Worm (Caenorhabditis elegans) whole organism, L1 larva: Measurements from ENCODE around the gene clec-251.

Experiments
- C04F5.9 ChIP-seq: sonication (generic microtip); optimal IDR thresholded peaks from 2 replicates; lab custom pipeline; 2016; ENCODE audit warnings: missing genetic modification characterization, missing compliant biosample characterization
- C16A3.4 ChIP-seq: fragments of 150-350 bp; optimal IDR thresholded peaks from 2 replicates; lab custom pipeline; 2014; ENCODE audit warnings: missing biosample characterization, missing genetic modification characterization
- F16B12.6 ChIP-seq: fragments of 150-350 bp; optimal IDR thresholded peaks from 2 replicates; lab custom pipeline; 2014; ENCODE audit warnings: missing biosample characterization, missing genetic modification characterization
- aha-1 ChIP-seq: fragments of 150-350 bp; optimal IDR thresholded peaks from 2 replicates; lab custom pipeline; 2014; ENCODE audit warnings: missing biosample characterization, missing genetic modification characterization
- alr-1 ChIP-seq: fragments of 200-800 bp; sonication (Bioruptor generic); optimal IDR thresholded peaks from 2 replicates; lab custom pipeline; 2018; ENCODE audit warnings: borderline replicate concordance, mild to moderate bottlenecking, missing genetic modification characterization, missing compliant biosample characterization
- aly-2 ChIP-seq: fragments of 150-350 bp; optimal IDR thresholded peaks from 2 replicates; lab custom pipeline; 2014; ENCODE audit warnings: missing biosample characterization, missing genetic modification characterization
- blmp-1 ChIP-seq: fragments of 150-350 bp; optimal IDR thresholded peaks from 2 replicates; lab custom pipeline; 2014; ENCODE audit warnings: missing biosample characterization, missing genetic modification characterization
- ceh-63 ChIP-seq: fragments of 200-800 bp; sonication (Bioruptor generic); optimal IDR thresholded peaks from 2 replicates; lab custom pipeline; 2018; ENCODE audit warnings: mild to moderate bottlenecking, missing genetic modification characterization, missing compliant biosample characterization
- ceh-82 ChIP-seq, 3 experiments: fragments of 150-350 bp in 1 of 3; sonication (generic microtip) in 2 of 3; optimal IDR thresholded peaks; 2 replicates each; lab custom pipeline; 2014 to 2017; ENCODE audit warnings: missing biosample characterization in 3 of 3, missing genetic modification characterization in 3 of 3
- ces-1 ChIP-seq: fragments of 150-350 bp; optimal IDR thresholded peaks from 2 replicates; lab custom pipeline; 2014; ENCODE audit warnings: missing biosample characterization, missing genetic modification reagents, missing genetic modification characterization
- efl-1 ChIP-seq, 4 experiments: fragments of 150-350 bp; optimal IDR thresholded peaks in 3 of 4; peaks in 1 of 4; 1 replicate in 1 of 4; 2 replicates in 3 of 4; lab custom pipeline; 2014; ENCODE audit warnings: missing biosample characterization in 2 of 4, missing genetic modification characterization in 2 of 4, missing genetic modification reagents in 2 of 4
- efl-3 ChIP-seq: fragments of 200-800 bp; sonication (Bioruptor generic); optimal IDR thresholded peaks from 2 replicates; lab custom pipeline; 2018; ENCODE audit warnings: mild to moderate bottlenecking, missing genetic modification characterization, missing compliant biosample characterization
- egl-13 ChIP-seq: sonication (generic microtip); optimal IDR thresholded peaks from 2 replicates; lab custom pipeline; 2016; ENCODE audit warnings: missing genotype, missing genetic modification reagents, missing genetic modification characterization, missing compliant biosample characterization
- elt-2 ChIP-seq: sonication (generic microtip); optimal IDR thresholded peaks from 2 replicates; lab custom pipeline; 2016; ENCODE audit warnings: missing genetic modification characterization, mild to moderate bottlenecking, inconsistent platforms, missing compliant biosample characterization, missing genetic modification reagents
- fkh-10 ChIP-seq: sonication (generic microtip); optimal IDR thresholded peaks from 2 replicates; lab custom pipeline; 2017; ENCODE audit warnings: missing biosample characterization, missing genetic modification reagents, missing genetic modification characterization
- fkh-4 ChIP-seq: sonication (generic microtip); optimal IDR thresholded peaks from 2 replicates; lab custom pipeline; 2016; ENCODE audit warnings: missing compliant biosample characterization, missing genetic modification characterization, borderline replicate concordance
- grh-1 ChIP-seq: fragments of 200-800 bp; sonication (Bioruptor generic); IDR thresholded peaks from 2 replicates; pipeline ENCODE4 v1.3.6; 2022; ENCODE audit warnings: missing genetic modification reagents, missing genetic modification characterization, missing compliant biosample characterization
- hlh-17 ChIP-seq: fragments of 200-800 bp; sonication (Bioruptor generic); optimal IDR thresholded peaks from 2 replicates; lab custom pipeline; 2018; ENCODE audit warnings: missing genetic modification characterization, mild to moderate bottlenecking, missing compliant biosample characterization, moderate library complexity, borderline replicate concordance
- hlh-4 ChIP-seq: sonication (generic microtip); optimal IDR thresholded peaks from 2 replicates; lab custom pipeline; 2016; ENCODE audit warnings: mild to moderate bottlenecking, missing genetic modification characterization, missing compliant biosample characterization
- hpl-2 ChIP-seq: fragments of 150-350 bp; optimal IDR thresholded peaks from 2 replicates; lab custom pipeline; 2014; ENCODE audit warnings: missing biosample characterization, missing genetic modification reagents, missing genetic modification characterization
- irx-1 ChIP-seq: sonication (generic microtip); optimal IDR thresholded peaks from 2 replicates; lab custom pipeline; 2016; ENCODE audit warnings: missing genetic modification characterization, missing compliant biosample characterization
- jun-1 ChIP-seq: fragments of 150-350 bp; optimal IDR thresholded peaks from 2 replicates; lab custom pipeline; 2014; ENCODE audit warnings: missing biosample characterization, missing genetic modification reagents, missing genetic modification characterization
- lin-15B ChIP-seq: fragments of 150-350 bp; sonication (generic microtip); optimal IDR thresholded peaks from 3 replicates; lab custom pipeline; 2014; ENCODE audit warnings: missing biosample characterization, missing genetic modification characterization
- lin-35 ChIP-seq, 2 experiments: fragments of 150-350 bp; optimal IDR thresholded peaks; 2 replicates each; lab custom pipeline; 2014; ENCODE audit warnings: missing biosample characterization in 2 of 2, missing genetic modification characterization in 2 of 2, missing genetic modification reagents in 2 of 2
- lsy-2 ChIP-seq, 2 experiments: fragments of 150-350 bp; optimal IDR thresholded peaks; 2 replicates each; lab custom pipeline; 2014; ENCODE audit warnings: missing biosample characterization in 2 of 2, missing genetic modification characterization in 2 of 2
- mab-9 ChIP-seq: fragments of 200-800 bp; sonication (Bioruptor generic); IDR thresholded peaks from 2 replicates; pipeline ENCODE4 v1.3.6; 2022; ENCODE audit warnings: missing genetic modification reagents, missing genetic modification characterization, missing compliant biosample characterization
- mef-2 ChIP-seq: fragments of 150-350 bp; optimal IDR thresholded peaks from 2 replicates; lab custom pipeline; 2014; ENCODE audit warnings: missing biosample characterization, missing genetic modification characterization
- mep-1 ChIP-seq: fragments of 150-350 bp; optimal IDR thresholded peaks from 2 replicates; lab custom pipeline; 2014; ENCODE audit warnings: missing biosample characterization, missing genetic modification characterization
- nhr-20 ChIP-seq: sonication (generic microtip); optimal IDR thresholded peaks from 2 replicates; lab custom pipeline; 2016; ENCODE audit warnings: mild to moderate bottlenecking, missing genetic modification characterization, missing compliant biosample characterization
- nhr-71 ChIP-seq: sonication (generic microtip); optimal IDR thresholded peaks from 2 replicates; lab custom pipeline; 2016; ENCODE audit warnings: mild to moderate bottlenecking, missing genetic modification characterization, moderate library complexity, missing compliant biosample characterization
- nhr-76 ChIP-seq: sonication (generic microtip); optimal IDR thresholded peaks from 2 replicates; lab custom pipeline; 2017; ENCODE audit warnings: missing biosample characterization, missing genetic modification characterization
- nhr-77 ChIP-seq: fragments of 150-350 bp; optimal IDR thresholded peaks from 2 replicates; lab custom pipeline; 2014; ENCODE audit warnings: missing biosample characterization, missing genetic modification characterization
- pag-3 ChIP-seq: sonication (generic microtip); optimal IDR thresholded peaks from 2 replicates; lab custom pipeline; 2017; ENCODE audit warnings: missing genetic modification characterization, mild to moderate bottlenecking, missing compliant biosample characterization, antibody characterized with exemption, borderline replicate concordance; ENCODE audit not compliant: insufficient read depth
- pax-3 ChIP-seq: fragments of 200-800 bp; sonication (Bioruptor generic); optimal IDR thresholded peaks from 2 replicates; lab custom pipeline; 2018; ENCODE audit warnings: mild to moderate bottlenecking, missing genetic modification characterization, moderate library complexity, missing compliant biosample characterization
- rnt-1 ChIP-seq: sonication (generic microtip); optimal IDR thresholded peaks from 2 replicates; lab custom pipeline; 2016; ENCODE audit warnings: mild to moderate bottlenecking, missing genetic modification characterization, moderate library complexity, missing compliant biosample characterization
- skn-1 ChIP-seq: fragments of 150-350 bp; optimal IDR thresholded peaks from 2 replicates; lab custom pipeline; 2014; ENCODE audit warnings: missing biosample characterization, missing genetic modification characterization
- snpc-4 ChIP-seq: fragments of 150-350 bp; optimal IDR thresholded peaks from 2 replicates; lab custom pipeline; 2014; ENCODE audit warnings: missing biosample characterization, missing genetic modification characterization
- snu-23 ChIP-seq: sonication (generic microtip); optimal IDR thresholded peaks from 2 replicates; lab custom pipeline; 2016; ENCODE audit warnings: missing genetic modification characterization, missing compliant biosample characterization
- sptf-1 ChIP-seq: fragments of 150-350 bp; optimal IDR thresholded peaks from 2 replicates; lab custom pipeline; 2014; ENCODE audit warnings: missing biosample characterization, missing genetic modification characterization
- sup-37 ChIP-seq: fragments of 200-800 bp; sonication (Bioruptor generic); optimal IDR thresholded peaks from 2 replicates; lab custom pipeline; 2018; ENCODE audit warnings: mild to moderate bottlenecking, missing genetic modification characterization, missing compliant biosample characterization
- swsn-7 ChIP-seq: sonication (generic microtip); optimal IDR thresholded peaks from 2 replicates; lab custom pipeline; 2016; ENCODE audit warnings: missing genetic modification characterization, missing compliant biosample characterization
- tlp-1 ChIP-seq: fragments of 150-350 bp; optimal IDR thresholded peaks from 2 replicates; lab custom pipeline; 2014; ENCODE audit warnings: missing biosample characterization, missing genetic modification characterization
- ztf-4 ChIP-seq: fragments of 150-350 bp; optimal IDR thresholded peaks from 2 replicates; lab custom pipeline; 2014; ENCODE audit warnings: missing biosample characterization, missing genetic modification characterization

clec-251 gene

ce11 chrV:18710045-18710490 is 36.7 kb downstream of the clec-251 start (continued):
- TF ChIP-seq efl-1 (optimal IDR thresholded peaks at IDR 0.05; lab: Kevin White, UChicago) (no peak), efl-1 (GFP tag; optimal IDR thresholded peaks at IDR 0.05 in 1 of 2; lab: Kevin White, UChicago) (peak in 1 of 2 experiments; percentile 91), skn-1 (tag; lab: Kevin White, UChicago) (peak; percentile 55), fkh-4 (tag; lab: Kevin White, UChicago) (peak; percentile 48), F16B12.6 (no peak), nhr-77 (no peak), hlh-4 (tag; lab: Kevin White, UChicago) (peak; percentile 42), C16A3.4 (no peak), swsn-7 (peak; percentile 37), C04F5.9 (tag; lab: Kevin White, UChicago) (no peak), ces-1 (no peak), mef-2 (tag; lab: Kevin White, UChicago) (no peak), aly-2 (tag; lab: Kevin White, UChicago) (no peak), sptf-1 (no peak), ceh-82 (tag; optimal IDR thresholded peaks at IDR 0.05; lab: Kevin White, UChicago) (no peak), fkh-10 (GFP tag; lab: Kevin White, UChicago) (no peak), ceh-63 (GFP tag; lab: Kevin White, UChicago) (no peak), efl-3 (GFP tag; lab: Kevin White, UChicago) (no peak), nhr-76 (tag; lab: Kevin White, UChicago) (no peak), pax-3 (tag; lab: Kevin White, UChicago) (no peak), rnt-1 (no peak), nhr-20 (tag; lab: Kevin White, UChicago) (peak; percentile 9), snpc-4 (tag; lab: Kevin White, UChicago) (peak; percentile 36), lsy-2 (tag; optimal IDR thresholded peaks at IDR 0.05; lab: Kevin White, UChicago) (peak; percentile 87 to 97), snu-23 (no peak), hpl-2 (no peak), pag-3 (tag; lab: Kevin White, UChicago) (no peak), elt-2 (no peak), lin-15B (tag; lab: Kevin White, UChicago) (no peak), egl-13 (no peak), alr-1 (tag; lab: Kevin White, UChicago) (no peak), nhr-71 (tag; lab: Kevin White, UChicago) (no peak)
- TF ChIP-seq, all 84 proteins: peak for 23

- TF ChIP-seq ztf-4 (tag; lab: Kevin White, UChicago) = no peak
- TF ChIP-seq jun-1 (tag; lab: Kevin White, UChicago) = no peak
- no peak for TF ChIP-seq snu-23
- no peak for TF ChIP-seq irx-1 (tag; lab: Kevin White, UChicago)
- TF ChIP-seq lin-35 (GFP tag; optimal IDR thresholded peaks at IDR 0.05; lab: Kevin White, UChicago) = no peak
- no peak for TF ChIP-seq lsy-2 (tag; optimal IDR thresholded peaks at IDR 0.05; lab: Kevin White, UChicago)
- TF ChIP-seq tlp-1 (tag; lab: Kevin White, UChicago) = no peak
- no peak for TF ChIP-seq mep-1
- TF ChIP-seq grh-1 (GFP tag; lab: Robert Waterston, UW) = no peak
- no peak for TF ChIP-seq aha-1 (tag; lab: Kevin White, UChicago)
- TF ChIP-seq blmp-1 (tag; lab: Kevin White, UChicago) = no peak
- TF ChIP-seq sup-37 (GFP tag; lab: Kevin White, UChicago) = no peak
- TF ChIP-seq mab-9 (GFP tag; lab: Robert Waterston, UW) = no peak
- TF ChIP-seq C16A3.4 = no peak
- no peak for TF ChIP-seq hlh-17
These were observed 37.5 kb downstream of the clec-251 start, which contains the start of gene Y17D7C.6 for ce11 chrV:18709203-18709860. TSS of gene Y17D7C.6 (plus strand) at chrV:18709810.
